Fruit fly (Drosophila melanogaster) whole organism, prepupa: ENCODE data around the gene Vinc.

Experiments
- Blimp-1 ChIP-seq: fragments of 200-800 bp; sonication (Bioruptor generic); optimal IDR thresholded peaks from 3 replicates; lab custom pipeline; 2017; ENCODE audit warnings: missing biosample characterization, missing genetic modification characterization, mild to moderate bottlenecking, moderate library complexity, missing genetic modification reagents
- CG10631 ChIP-seq: fragments of 200-800 bp; sonication (Bioruptor generic); optimal IDR thresholded peaks from 2 replicates; lab custom pipeline; 2016; ENCODE audit warnings: missing biosample characterization, missing genetic modification characterization
- CG11762 ChIP-seq: fragments of 200-800 bp; sonication (Bioruptor generic); optimal IDR thresholded peaks from 3 replicates; lab custom pipeline; 2016; ENCODE audit warnings: missing biosample characterization, missing genetic modification characterization; ENCODE audit not compliant: insufficient read depth
- CG15336 ChIP-seq: fragments of 200-800 bp; sonication (Bioruptor generic); IDR thresholded peaks from 2 replicates; pipeline ENCODE4 v1.3.6; 2022; ENCODE audit warnings: missing biosample characterization, missing genetic modification characterization
- CG32006 ChIP-seq: fragments of 200-800 bp; sonication (Bioruptor generic); optimal IDR thresholded peaks from 3 replicates; lab custom pipeline; 2017; ENCODE audit warnings: missing biosample characterization, mild to moderate bottlenecking, missing genetic modification characterization
- CG34406 ChIP-seq: fragments of 200-800 bp; sonication (Bioruptor generic); optimal IDR thresholded peaks from 3 replicates; lab custom pipeline; 2016; ENCODE audit warnings: missing biosample characterization, missing genetic modification characterization
- CG3919 ChIP-seq: fragments of 200-800 bp; sonication (Bioruptor generic); optimal IDR thresholded peaks from 3 replicates; lab custom pipeline; 2016; ENCODE audit warnings: missing biosample characterization, missing genetic modification characterization
- CG6276 ChIP-seq: fragments of 200-800 bp; sonication (Bioruptor generic); optimal IDR thresholded peaks from 2 replicates; lab custom pipeline; 2017; ENCODE audit warnings: missing biosample characterization, mild to moderate bottlenecking, missing genetic modification characterization
- CG6854 ChIP-seq: fragments of 200-800 bp; sonication (Bioruptor generic); optimal IDR thresholded peaks from 2 replicates; lab custom pipeline; 2017; ENCODE audit warnings: missing biosample characterization, mild to moderate bottlenecking, missing genetic modification characterization
- CG7368 ChIP-seq: fragments of 200-800 bp; sonication (Bioruptor generic); optimal IDR thresholded peaks from 3 replicates; lab custom pipeline; 2016; ENCODE audit warnings: missing biosample characterization, missing genetic modification characterization
- CG8632 ChIP-seq: fragments of 200-800 bp; sonication (Bioruptor generic); optimal IDR thresholded peaks from 3 replicates; lab custom pipeline; 2016; ENCODE audit warnings: missing biosample characterization, missing genetic modification characterization
- Eip78C ChIP-seq: fragments of 200-800 bp; sonication (Bioruptor generic); peaks from one replicate; lab custom pipeline; 2016; ENCODE audit warnings: missing biosample characterization, missing genetic modification characterization
- Eip93F ChIP-seq: fragments of 200-800 bp; sonication (Bioruptor generic); optimal IDR thresholded peaks from 2 replicates; lab custom pipeline; 2016; ENCODE audit warnings: missing biosample characterization, mild to moderate bottlenecking, missing genetic modification characterization
- Ets21C ChIP-seq: fragments of 200-800 bp; sonication (Bioruptor generic); optimal IDR thresholded peaks from 3 replicates; lab custom pipeline; 2016; ENCODE audit warnings: missing biosample characterization, missing genetic modification characterization
- Ets96B ChIP-seq: fragments of 200-800 bp; optimal IDR thresholded peaks from 2 replicates; lab custom pipeline; 2019; ENCODE audit warnings: missing biosample characterization, mild to moderate bottlenecking, missing genetic modification characterization, moderate library complexity
- Gug ChIP-seq: fragments of 200-800 bp; sonication (Bioruptor generic); IDR thresholded peaks from 2 replicates; pipeline ENCODE4 v1.3.6; 2022; ENCODE audit warnings: missing biosample characterization, missing genetic modification characterization
- Hr39 ChIP-seq: fragments of 200-800 bp; sonication (Bioruptor generic); optimal IDR thresholded peaks from 2 replicates; lab custom pipeline; 2016; ENCODE audit warnings: missing biosample characterization, missing genetic modification characterization
- Hr4 ChIP-seq: fragments of 200-800 bp; sonication (Bioruptor generic); optimal IDR thresholded peaks from 3 replicates; lab custom pipeline; 2016; ENCODE audit warnings: missing biosample characterization, missing genetic modification characterization
- Smox ChIP-seq: fragments of 200-800 bp; sonication (Bioruptor generic); optimal IDR thresholded peaks from 3 replicates; lab custom pipeline; 2016; ENCODE audit warnings: missing biosample characterization, missing genetic modification characterization
- Sox14 ChIP-seq: fragments of 200-800 bp; sonication (Bioruptor generic); optimal IDR thresholded peaks from 3 replicates; lab custom pipeline; 2016; ENCODE audit warnings: missing biosample characterization, missing genetic modification characterization
- acj6 ChIP-seq: fragments of 200-800 bp; sonication (Bioruptor generic); optimal IDR thresholded peaks from 3 replicates; lab custom pipeline; 2016; ENCODE audit warnings: missing biosample characterization, missing genetic modification characterization
- esn ChIP-seq: fragments of 200-800 bp; sonication (Bioruptor generic); optimal IDR thresholded peaks from 2 replicates; lab custom pipeline; 2016; ENCODE audit warnings: missing biosample characterization, mild to moderate bottlenecking, missing genetic modification characterization, moderate library complexity
- fd59A ChIP-seq: fragments of 200-800 bp; sonication (Bioruptor generic); optimal IDR thresholded peaks from 2 replicates; lab custom pipeline; 2017; ENCODE audit warnings: missing biosample characterization, mild to moderate bottlenecking, missing genetic modification characterization, missing genetic modification reagents
- fkh ChIP-seq: fragments of 200-800 bp; sonication (Bioruptor generic); optimal IDR thresholded peaks from 3 replicates; lab custom pipeline; 2017; ENCODE audit warnings: missing biosample characterization, mild to moderate bottlenecking, missing genetic modification characterization, moderate library complexity
- lz ChIP-seq: fragments of 200-800 bp; sonication (Bioruptor generic); optimal IDR thresholded peaks from 3 replicates; lab custom pipeline; 2016; ENCODE audit warnings: missing biosample characterization, missing genetic modification characterization
- pdm3 ChIP-seq: fragments of 200-800 bp; sonication (Bioruptor generic); optimal IDR thresholded peaks from 3 replicates; lab custom pipeline; 2016; ENCODE audit warnings: missing biosample characterization, missing genetic modification characterization
- spab ChIP-seq: fragments of 200-800 bp; sonication (Bioruptor generic); optimal IDR thresholded peaks from 2 replicates; lab custom pipeline; 2017; ENCODE audit warnings: missing biosample characterization, mild to moderate bottlenecking, missing genetic modification characterization, missing genetic modification reagents
- svp ChIP-seq: fragments of 200-800 bp; sonication (Bioruptor generic); peaks from one replicate; lab custom pipeline; 2016; ENCODE audit warnings: missing biosample characterization, missing genetic modification characterization
- vri ChIP-seq: fragments of 200-800 bp; sonication (Bioruptor generic); optimal IDR thresholded peaks from 3 replicates; lab custom pipeline; 2016; ENCODE audit warnings: missing biosample characterization, mild to moderate bottlenecking, missing genetic modification characterization

The Vinc gene

DNA sequence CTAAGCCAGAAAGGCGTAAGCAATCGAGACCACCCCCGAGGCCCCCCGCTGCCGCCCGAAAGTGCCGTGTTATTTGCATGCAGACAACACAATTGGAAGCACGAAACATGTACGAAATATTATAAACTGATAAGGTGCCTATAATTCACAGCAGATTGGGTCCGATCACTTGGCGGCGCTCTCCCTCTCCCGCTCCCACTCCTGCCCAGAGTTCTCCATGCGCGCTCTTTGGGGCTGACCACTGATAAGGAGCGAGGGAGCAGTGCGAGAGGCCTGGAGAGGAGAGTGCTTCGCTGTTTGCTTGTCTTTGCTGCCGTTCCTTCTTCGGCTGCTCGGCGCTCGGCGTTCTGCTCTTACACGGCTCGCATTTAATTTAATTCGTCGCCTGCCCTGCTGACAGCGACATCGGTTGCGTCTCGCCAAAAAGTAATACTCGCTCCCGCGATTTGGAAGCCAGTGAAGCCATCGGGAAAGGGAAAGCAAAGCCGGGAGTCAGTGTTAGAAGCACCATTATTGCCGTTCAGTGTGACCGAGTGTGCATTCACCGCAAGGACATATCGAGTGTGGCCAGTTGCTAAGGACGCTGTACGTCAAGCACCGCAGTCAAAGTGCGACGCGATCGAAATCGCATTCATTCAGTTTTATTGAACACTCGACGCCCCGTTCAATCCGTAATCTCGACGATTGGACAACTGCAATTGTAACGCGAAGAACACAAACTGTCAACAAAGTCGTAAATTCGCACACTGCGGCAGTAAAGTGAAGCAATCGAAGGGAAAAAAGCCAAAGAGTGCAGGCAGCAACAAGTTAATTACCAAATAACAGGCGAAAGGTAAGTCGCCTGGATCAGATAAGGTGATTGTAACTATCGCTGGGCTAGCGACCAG is 27.9 kb downstream of the Vinc start (continued):
- TF ChIP-seq Hr39 (no peak), CG8632 (GFP tag; lab: Kevin White, UChicago) (no peak), fd59A (no peak), fkh (GFP tag; lab: Kevin White, UChicago) (peak; percentile 17), esn (GFP tag; lab: Kevin White, UChicago) (no peak), Eip78C (GFP tag; lab: Kevin White, UChicago) (peak; percentile 19), Gug (GFP tag; lab: Robert Waterston, UW) (no peak), Sox14 (GFP tag; lab: Kevin White, UChicago) (no peak), CG11762 (GFP tag; lab: Kevin White, UChicago) (no peak), CG15336 (peak; percentile 34; the same call in 1 of the 2 replicates), CG6276 (GFP tag; lab: Kevin White, UChicago) (no peak), CG32006 (no peak), Smox (GFP tag; lab: Kevin White, UChicago) (no peak), CG34406 (GFP tag; lab: Kevin White, UChicago) (no peak), pdm3 (no peak), CG10631 (GFP tag; lab: Kevin White, UChicago) (no peak), CG7368 (GFP tag; lab: Kevin White, UChicago) (no peak)
- TF ChIP-seq, all 60 proteins: peak for 10

dm6 chrX:2193809-2194207 is 28.6 kb downstream of the Vinc start, which contains the start of gene CG14053:
TSS of gene CG14053 (minus strand) at chrX:2193909.
- no peak for TF ChIP-seq CG3919 (GFP tag; lab: Kevin White, UChicago)
- TF ChIP-seq Hr4 (GFP tag; lab: Kevin White, UChicago), result no peak
- TF ChIP-seq lz (GFP tag; lab: Kevin White, UChicago), result no peak
- no peak for TF ChIP-seq CG7368 (GFP tag; lab: Kevin White, UChicago)
- no peak for TF ChIP-seq Eip78C (GFP tag; lab: Kevin White, UChicago)
- TF ChIP-seq svp (GFP tag; lab: Kevin White, UChicago), result no peak
- no peak for TF ChIP-seq CG11762 (GFP tag; lab: Kevin White, UChicago)
- no peak for TF ChIP-seq Eip93F (GFP tag; lab: Kevin White, UChicago)

DNA sequence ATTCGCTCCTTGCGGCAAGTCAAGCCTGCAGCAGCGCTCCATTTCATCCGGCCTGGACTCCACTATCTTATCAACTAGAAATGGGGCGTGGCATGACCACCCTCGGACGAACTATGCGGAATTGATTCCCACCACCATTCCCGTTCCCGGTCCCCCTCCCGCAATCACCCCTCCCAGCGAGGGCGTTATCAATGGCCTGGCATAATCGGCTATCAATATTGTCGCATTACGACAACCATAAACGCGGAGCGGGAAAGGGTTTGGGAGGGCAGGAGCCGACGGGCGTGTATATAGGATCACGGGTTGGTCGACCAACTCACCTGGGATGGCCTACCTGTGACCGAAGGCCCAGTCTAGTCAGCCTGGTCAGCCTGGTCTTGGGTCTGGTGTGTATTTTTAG is 29.2 kb downstream of the Vinc start:
- TF ChIP-seq Ets96B (tag; lab: Kevin White, UChicago) (no peak), svp (GFP tag; lab: Kevin White, UChicago) (peak; percentile 58), vri (GFP tag; lab: Kevin White, UChicago) (peak; percentile 82)
- TF ChIP-seq, all 60 proteins: peak for 2

- TF ChIP-seq fkh (GFP tag; lab: Kevin White, UChicago) (peak; percentile 49), svp (GFP tag; lab: Kevin White, UChicago) (peak; percentile 81), Ets21C (GFP tag; lab: Kevin White, UChicago) (no peak)
- TF ChIP-seq, all 60 proteins: peak for 2
Observed at dm6 chrX:2191896-2192295, 30.5 kb downstream of the Vinc start.

DNA sequence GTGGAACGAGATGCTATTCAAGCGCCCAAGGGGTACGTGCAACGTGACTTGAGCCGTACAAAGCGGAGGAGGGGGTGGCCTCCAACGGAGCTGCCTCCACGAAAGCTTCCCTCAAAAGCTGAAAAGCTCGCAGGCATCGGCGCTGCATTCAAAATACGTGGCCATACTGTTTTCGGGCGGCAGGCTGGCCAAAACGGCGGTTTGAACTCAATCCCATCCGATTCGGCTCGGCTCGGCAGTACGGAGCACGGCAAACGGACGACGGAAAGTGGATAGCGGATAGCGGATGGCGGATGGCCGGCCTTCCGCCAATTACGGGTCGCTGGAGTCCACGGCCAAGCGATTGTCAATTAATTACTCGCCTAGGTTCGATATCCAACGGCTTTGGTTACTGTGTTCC is 33.5 kb downstream of the Vinc start, which contains the start of gene Mct1:
TSS of gene Mct1 (plus strand) at position 301 of the 400 bp plus-strand sequence.
- TF ChIP-seq CG34406 (GFP tag; lab: Kevin White, UChicago) (no peak), CG6854 (no peak), Blimp-1 (GFP tag; lab: Kevin White, UChicago) (no peak), CG11762 (GFP tag; lab: Kevin White, UChicago) (no peak), CG3919 (GFP tag; lab: Kevin White, UChicago) (no peak), Hr4 (GFP tag; lab: Kevin White, UChicago) (no peak), Smox (GFP tag; lab: Kevin White, UChicago) (no peak), CG10631 (GFP tag; lab: Kevin White, UChicago) (no peak), spab (GFP tag; lab: Kevin White, UChicago) (no peak), acj6 (GFP tag; lab: Kevin White, UChicago) (no peak), esn (GFP tag; lab: Kevin White, UChicago) (no peak)
